Fruit fly (Drosophila melanogaster) whole organism, embryonic: Measurements from ENCODE around the gene rdhB.

ENCODE experiments used
- Aef1 ChIP-seq: fragments of 200-800 bp; sonication (Bioruptor generic); IDR thresholded peaks from 3 replicates; pipeline ENCODE4 v1.3.6; 2022; ENCODE audit warnings: missing biosample characterization, missing genetic modification characterization
- CG10462 ChIP-seq: fragments of 200-800 bp; sonication (Bioruptor generic); optimal IDR thresholded peaks from 2 replicates; lab custom pipeline; 2016; ENCODE audit warnings: missing biosample characterization, missing genetic modification characterization
- CG10565 ChIP-seq: fragments of 200-800 bp; sonication (Bioruptor generic); optimal IDR thresholded peaks from 3 replicates; lab custom pipeline; 2016; ENCODE audit warnings: missing biosample characterization, mild to moderate bottlenecking, missing genetic modification characterization
- CG10979 ChIP-seq: fragments of 200-800 bp; sonication (Bioruptor generic); optimal IDR thresholded peaks from 2 replicates; lab custom pipeline; 2018; ENCODE audit warnings: missing biosample characterization, mild to moderate bottlenecking, missing genetic modification characterization, moderate library complexity
- CG11085 ChIP-seq: fragments of 200-800 bp; sonication (Bioruptor generic); IDR thresholded peaks from 2 replicates; pipeline ENCODE4 v1.3.6; 2022; ENCODE audit warnings: missing biosample characterization, missing genetic modification characterization
- CG11247 ChIP-seq: fragments of 200-800 bp; sonication (Bioruptor generic); IDR thresholded peaks from 2 replicates; pipeline ENCODE4 v1.3.6; 2022; ENCODE audit warnings: missing biosample characterization, missing genetic modification characterization
- CG11456 ChIP-seq: fragments of 200-800 bp; sonication (Bioruptor generic); IDR thresholded peaks from 3 replicates; pipeline ENCODE4 v1.3.6; 2022; ENCODE audit warnings: missing biosample characterization, missing genetic modification characterization
- CG12659 ChIP-seq: fragments of 200-800 bp; sonication (Bioruptor generic); optimal IDR thresholded peaks from 3 replicates; lab custom pipeline; 2017; ENCODE audit warnings: mild to moderate bottlenecking, missing biosample characterization, missing genetic modification reagents, missing genetic modification characterization
- CG12769 ChIP-seq: fragments of 200-800 bp; sonication (Bioruptor generic); optimal IDR thresholded peaks from 2 replicates; lab custom pipeline; 2019; ENCODE audit warnings: missing biosample characterization, mild to moderate bottlenecking, missing genetic modification characterization, moderate library complexity
- CG13287 ChIP-seq: fragments of 200-800 bp; sonication (Bioruptor generic); IDR thresholded peaks from 2 replicates; pipeline ENCODE4 v1.3.6; 2022; ENCODE audit warnings: missing biosample characterization, missing genetic modification characterization; ENCODE audit not compliant: partially characterized antibody
- CG14441 ChIP-seq: fragments of 200-800 bp; sonication (Bioruptor generic); IDR thresholded peaks from 2 replicates; pipeline ENCODE4 v1.3.6; 2022; ENCODE audit warnings: missing biosample characterization, missing genetic modification characterization
- CG14860 ChIP-seq: fragments of 200-800 bp; sonication (Bioruptor generic); IDR thresholded peaks from 3 replicates; pipeline ENCODE4 v1.3.6; 2022; ENCODE audit warnings: missing biosample characterization, missing genetic modification characterization; ENCODE audit not compliant: partially characterized antibody
- CG15479 ChIP-seq: fragments of 200-800 bp; sonication (Bioruptor generic); optimal IDR thresholded peaks from 3 replicates; lab custom pipeline; 2019; ENCODE audit warnings: missing biosample characterization, mild to moderate bottlenecking, missing genetic modification characterization, moderate library complexity
- CG2129 ChIP-seq: fragments of 200-800 bp; sonication (Bioruptor generic); IDR thresholded peaks from 2 replicates; pipeline ENCODE4 v1.3.6; 2022; ENCODE audit warnings: missing biosample characterization, missing genetic modification characterization; ENCODE audit not compliant: partially characterized antibody
- CG2202 ChIP-seq: fragments of 200-800 bp; sonication (Bioruptor generic); optimal IDR thresholded peaks from 2 replicates; lab custom pipeline; 2018; ENCODE audit warnings: missing biosample characterization, mild to moderate bottlenecking, missing genetic modification characterization
- CG34376 ChIP-seq: fragments of 200-800 bp; sonication (Bioruptor generic); optimal IDR thresholded peaks from 2 replicates; lab custom pipeline; 2018; ENCODE audit warnings: missing biosample characterization, mild to moderate bottlenecking, missing genetic modification characterization
- CG3847 ChIP-seq: fragments of 200-800 bp; sonication (Bioruptor generic); IDR thresholded peaks from 2 replicates; pipeline ENCODE4 v1.3.6; 2022; ENCODE audit warnings: missing biosample characterization, missing genetic modification characterization
- CG4730 ChIP-seq: fragments of 200-800 bp; sonication (Bioruptor generic); IDR thresholded peaks from 2 replicates; pipeline ENCODE4 v1.3.6; 2022; ENCODE audit warnings: missing biosample characterization, missing genetic modification characterization
- CG7928 ChIP-seq: fragments of 200-800 bp; sonication (Bioruptor generic); optimal IDR thresholded peaks from 2 replicates; lab custom pipeline; 2017; ENCODE audit warnings: missing biosample characterization, mild to moderate bottlenecking, missing genetic modification characterization
- CG8359 ChIP-seq: fragments of 200-800 bp; sonication (Bioruptor generic); optimal IDR thresholded peaks from 2 replicates; lab custom pipeline; 2017; ENCODE audit warnings: missing biosample characterization, mild to moderate bottlenecking, missing genetic modification characterization, borderline replicate concordance
- CG9727 ChIP-seq: fragments of 200-800 bp; sonication (Bioruptor generic); optimal IDR thresholded peaks from 3 replicates; lab custom pipeline; 2017; ENCODE audit warnings: missing biosample characterization, mild to moderate bottlenecking, missing genetic modification characterization
- CHES-1-like ChIP-seq: fragments of 200-800 bp; sonication (Bioruptor generic); optimal IDR thresholded peaks from 2 replicates; lab custom pipeline; 2016; ENCODE audit warnings: missing biosample characterization, missing genetic modification characterization
- CkIIα-i1 ChIP-seq: fragments of 200-800 bp; sonication (Bioruptor generic); IDR thresholded peaks from 2 replicates; pipeline ENCODE4 v1.3.6; 2022; ENCODE audit warnings: missing biosample characterization, missing genetic modification characterization
- Deaf1 ChIP-seq: fragments of 200-800 bp; optimal IDR thresholded peaks from 3 replicates; lab custom pipeline; 2019; ENCODE audit warnings: missing biosample characterization, mild to moderate bottlenecking, missing genetic modification characterization, moderate library complexity
- Dfd ChIP-seq, 2 experiments: fragments of >200 bp; optimal IDR thresholded peaks; 2 replicates each; lab custom pipeline; 2017; ENCODE audit warnings: missing biosample characterization in 2 of 2, missing genetic modification characterization in 2 of 2
- Fer2 ChIP-seq: fragments of 200-800 bp; sonication (Bioruptor generic); optimal IDR thresholded peaks from 2 replicates; lab custom pipeline; 2018; ENCODE audit warnings: missing biosample characterization, mild to moderate bottlenecking, missing genetic modification characterization, moderate library complexity
- HLH3B ChIP-seq: fragments of 200-800 bp; sonication (Bioruptor generic); IDR thresholded peaks from 2 replicates; pipeline ENCODE4 v1.3.6; 2022; ENCODE audit warnings: missing biosample characterization, missing genetic modification characterization
- HLHmδ ChIP-seq: fragments of 200-800 bp; sonication (Bioruptor generic); optimal IDR thresholded peaks from 2 replicates; lab custom pipeline; 2018; ENCODE audit warnings: missing biosample characterization, mild to moderate bottlenecking, missing genetic modification characterization, moderate library complexity
- Mad ChIP-seq: fragments of 200-800 bp; sonication (Bioruptor generic); optimal IDR thresholded peaks from 2 replicates; lab custom pipeline; 2016; ENCODE audit warnings: missing biosample characterization, missing genetic modification characterization
- NK7.1 ChIP-seq: fragments of 200-800 bp; sonication (Bioruptor generic); optimal IDR thresholded peaks from 3 replicates; lab custom pipeline; 2016; ENCODE audit warnings: missing biosample characterization, missing genetic modification characterization
- Six4 ChIP-seq: fragments of 200-800 bp; sonication (Bioruptor generic); optimal IDR thresholded peaks from 2 replicates; lab custom pipeline; 2016; ENCODE audit warnings: missing biosample characterization, missing genetic modification characterization
- YL-1 ChIP-seq: fragments of 200-800 bp; sonication (Bioruptor generic); optimal IDR thresholded peaks from 3 replicates; lab custom pipeline; 2017; ENCODE audit warnings: missing biosample characterization, mild to moderate bottlenecking, missing genetic modification characterization
- danr ChIP-seq: fragments of 200-800 bp; sonication (Bioruptor generic); IDR thresholded peaks from 2 replicates; pipeline ENCODE4 v1.3.6; 2022; ENCODE audit warnings: missing biosample characterization, missing genetic modification characterization
- disco-r ChIP-seq: fragments of 200-800 bp; sonication (Bioruptor generic); optimal IDR thresholded peaks from 2 replicates; lab custom pipeline; 2016; ENCODE audit warnings: missing biosample characterization, missing genetic modification characterization
- esg ChIP-seq: fragments of 200-800 bp; sonication (Bioruptor generic); conservative IDR thresholded peaks from 2 replicates; pipeline ENCODE4 v1.3.6; 2022; ENCODE audit warnings: missing biosample characterization, missing genetic modification characterization
- exex ChIP-seq: fragments of 200-800 bp; sonication (Bioruptor generic); optimal IDR thresholded peaks from 4 replicates; lab custom pipeline; 2018; ENCODE audit warnings: missing biosample characterization, mild to moderate bottlenecking, missing genetic modification characterization, moderate library complexity
- her ChIP-seq: fragments of 200-800 bp; sonication (Bioruptor generic); optimal IDR thresholded peaks from 2 replicates; lab custom pipeline; 2016; ENCODE audit warnings: missing biosample characterization, missing genetic modification characterization
- hkb ChIP-seq, 2 experiments: fragments of 200-800 bp in 1 of 2; fragments of >200 bp in 1 of 2; sonication (Bioruptor generic) in 1 of 2; IDR thresholded peaks in 1 of 2; optimal IDR thresholded peaks in 1 of 2; 2 replicates each; pipeline versions ENCODE4 v1.3.6 to Lab custom; 2017 to 2022; ENCODE audit warnings: missing biosample characterization in 1 of 2, missing genetic modification characterization in 1 of 2
- kah ChIP-seq: fragments of 200-800 bp; sonication (Bioruptor generic); optimal IDR thresholded peaks from 2 replicates; lab custom pipeline; 2018; ENCODE audit warnings: missing biosample characterization, mild to moderate bottlenecking, missing genetic modification characterization
- maf-S ChIP-seq: fragments of 200-800 bp; sonication (Bioruptor generic); optimal IDR thresholded peaks from 2 replicates; lab custom pipeline; 2016; ENCODE audit warnings: missing biosample characterization, missing genetic modification characterization
- mam ChIP-seq: fragments of 200-800 bp; sonication (Bioruptor generic); optimal IDR thresholded peaks from 3 replicates; lab custom pipeline; 2016; ENCODE audit warnings: missing biosample characterization, missing genetic modification characterization
- pum ChIP-seq: fragments of 200-800 bp; sonication (Bioruptor generic); optimal IDR thresholded peaks from 2 replicates; lab custom pipeline; 2016; ENCODE audit warnings: missing biosample characterization, missing genetic modification characterization
- sens ChIP-seq: fragments of 200-800 bp; sonication (Bioruptor generic); peaks from one replicate; lab custom pipeline; 2016; ENCODE audit warnings: missing biosample characterization, missing genetic modification characterization
- stwl ChIP-seq: fragments of 200-800 bp; sonication (Bioruptor generic); optimal IDR thresholded peaks from 3 replicates; lab custom pipeline; 2018; ENCODE audit warnings: missing biosample characterization, mild to moderate bottlenecking, missing genetic modification characterization, moderate library complexity
- toy ChIP-seq: fragments of 200-800 bp; sonication (Bioruptor generic); IDR thresholded peaks from 2 replicates; pipeline ENCODE4 v1.3.6; 2022; ENCODE audit warnings: missing biosample characterization, missing genetic modification characterization
- tup ChIP-seq: fragments of 200-800 bp; sonication (Bioruptor generic); optimal IDR thresholded peaks from 2 replicates; lab custom pipeline; 2016; ENCODE audit warnings: missing biosample characterization, mild to moderate bottlenecking, missing genetic modification characterization, moderate library complexity
- twi ChIP-seq: fragments of 200-800 bp; optimal IDR thresholded peaks from 2 replicates; lab custom pipeline; 2019; ENCODE audit warnings: missing biosample characterization, mild to moderate bottlenecking, missing genetic modification characterization, moderate library complexity
- vnd ChIP-seq: fragments of 200-800 bp; sonication (Bioruptor generic); IDR thresholded peaks from 3 replicates; pipeline ENCODE4 v1.3.6; 2022; ENCODE audit warnings: missing biosample characterization, missing genetic modification characterization; ENCODE audit not compliant: partially characterized antibody
- zen2 ChIP-seq: fragments of 200-800 bp; sonication (Bioruptor generic); IDR thresholded peaks from 3 replicates; pipeline ENCODE4 v1.3.6; 2022; ENCODE audit warnings: missing biosample characterization, missing genetic modification characterization; ENCODE audit not compliant: partially characterized antibody
- zf30C ChIP-seq: fragments of 200-800 bp; sonication (Bioruptor generic); optimal IDR thresholded peaks from 3 replicates; lab custom pipeline; 2018; ENCODE audit warnings: missing biosample characterization, mild to moderate bottlenecking, missing genetic modification characterization

Gene rdhB

DNA sequence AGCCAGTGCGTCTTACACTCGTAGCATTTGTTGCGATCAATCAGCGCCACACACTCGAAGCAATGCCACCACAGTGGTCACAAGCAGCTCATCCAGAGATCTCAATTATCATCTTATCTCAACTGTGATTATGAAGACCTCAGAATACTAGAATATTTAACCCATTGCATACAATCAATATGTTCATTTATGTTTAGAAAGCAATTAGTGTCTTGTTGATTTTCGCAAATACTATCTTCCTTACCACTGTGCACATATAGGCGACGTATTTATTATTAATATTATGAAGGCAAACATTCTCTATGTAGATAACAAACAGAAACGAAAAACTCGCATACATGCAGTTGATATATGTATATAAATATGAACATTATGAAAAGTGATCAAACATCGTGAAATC lies 7.3 kb downstream of the rdhB start (continued):
- TF ChIP-seq CG34376 = peak; percentile 1
- peak; percentile 31 for TF ChIP-seq CG15479 (GFP tag; lab: Kevin White, UChicago)
- TF ChIP-seq CG14441 (GFP tag; lab: Robert Waterston, UW) = peak; percentile 82
- 0 out of 3 replicates have a peak, but pooled peaks have one; percentile 35 for TF ChIP-seq CG11456 (GFP tag; lab: Robert Waterston, UW)
- no peak for TF ChIP-seq mam (GFP tag; lab: Kevin White, UChicago)
- peak; percentile 47; the same call in 1 of the 3 replicates for TF ChIP-seq Aef1
- TF ChIP-seq tup (GFP tag; lab: Kevin White, UChicago) = peak; percentile 67
- TF ChIP-seq zf30C (GFP tag; lab: Kevin White, UChicago) = no peak
- TF ChIP-seq HLHmδ = no peak
- peak; percentile 12 for TF ChIP-seq maf-S
- peak; percentile 58 for TF ChIP-seq danr (GFP tag; lab: Robert Waterston, UW)
- TF ChIP-seq kah = peak; percentile 32
- peak; percentile 23 for TF ChIP-seq stwl (tag; lab: Kevin White, UChicago)
- TF ChIP-seq CG12659 (GFP tag; lab: Kevin White, UChicago) = peak; percentile 54
- no peak for TF ChIP-seq hkb (optimal IDR thresholded peaks at IDR 0.05; lab: Kevin White, UChicago)
- peak; percentile 74 for TF ChIP-seq hkb (GFP tag; IDR thresholded peaks at IDR 0.05; lab: Robert Waterston, UW)
- peak; percentile 36; the same call in 1 of the 2 replicates for TF ChIP-seq CG11085 (GFP tag; lab: Robert Waterston, UW)
- TF ChIP-seq Six4 (GFP tag; lab: Kevin White, UChicago) = peak; percentile 59
- TF ChIP-seq CG10979 (tag; lab: Kevin White, UChicago) = peak; percentile 70
- TF ChIP-seq exex (tag; lab: Kevin White, UChicago) = peak; percentile 41
- peak; percentile 39 for TF ChIP-seq CG3847 (GFP tag; lab: Robert Waterston, UW)
- TF ChIP-seq NK7.1 (GFP tag; lab: Kevin White, UChicago) = no peak
- TF ChIP-seq sens (GFP tag; lab: Kevin White, UChicago) = peak; percentile 94
- no peak for TF ChIP-seq toy (GFP tag; lab: Robert Waterston, UW)
- peak; percentile 65 for TF ChIP-seq CG12769 (tag; lab: Kevin White, UChicago)
- no peak for TF ChIP-seq CG2129 (GFP tag; lab: Robert Waterston, UW)
- TF ChIP-seq CG11247 (GFP tag; lab: Robert Waterston, UW) = peak; percentile 77
- no peak for TF ChIP-seq Fer2 (tag; lab: Kevin White, UChicago)
- TF ChIP-seq CG7928 (GFP tag; lab: Kevin White, UChicago) = no peak
- TF ChIP-seq esg (GFP tag; lab: Robert Waterston, UW) = peak; percentile 24; the same call in 1 of the 2 replicates
- TF ChIP-seq CG10565 (GFP tag; lab: Kevin White, UChicago) = peak; percentile 12
- TF ChIP-seq zen2 = no peak
- TF ChIP-seq CG14860 (GFP tag; lab: Robert Waterston, UW) = no peak
- peak; percentile 81 for TF ChIP-seq CG9727
- peak; percentile 61 for TF ChIP-seq CG8359 (GFP tag; lab: Kevin White, UChicago)
- peak; percentile 17 for TF ChIP-seq CHES-1-like (GFP tag; lab: Kevin White, UChicago)
- TF ChIP-seq disco-r = no peak
- TF ChIP-seq CG4730 (GFP tag; lab: Robert Waterston, UW) = peak; percentile 71
- TF ChIP-seq her (GFP tag; lab: Kevin White, UChicago) = no peak
- TF ChIP-seq CkIIα-i1 (GFP tag; lab: Robert Waterston, UW) = no peak
- TF ChIP-seq YL-1 = peak; percentile 32
- peak; percentile 79 for TF ChIP-seq HLH3B (GFP tag; lab: Robert Waterston, UW)
- TF ChIP-seq twi = peak; percentile 42
- TF ChIP-seq CG2202 (tag; lab: Kevin White, UChicago) = peak; percentile 82
- peak; percentile 25 for TF ChIP-seq pum (GFP tag; lab: Kevin White, UChicago)
- peak; percentile 66 for TF ChIP-seq CG10462 (GFP tag; lab: Kevin White, UChicago)
- no peak for TF ChIP-seq vnd (GFP tag; lab: Robert Waterston, UW)
- peak; percentile 17 for TF ChIP-seq Deaf1 (tag; lab: Kevin White, UChicago)
- TF ChIP-seq Dfd (GFP tag; optimal IDR thresholded peaks at IDR 0.05; lab: Kevin White, UChicago) = no peak
- TF ChIP-seq Mad = peak; percentile 52
- TF ChIP-seq CG13287 (GFP tag; lab: Robert Waterston, UW) = no peak
